Fruit fly (Drosophila melanogaster) whole organism: ENCODE data around the gene CG33252.

Experiments used
- Dll ChIP-seq: fragments of >200 bp; optimal IDR thresholded peaks from 2 replicates; lab custom pipeline; 2017
- EcR ChIP-seq, 2 experiments: fragments of >200 bp; optimal IDR thresholded peaks; 2 replicates each; lab custom pipeline; 2017; ENCODE audit warnings: missing biosample characterization in 2 of 2, missing genetic modification characterization in 2 of 2, missing genetic modification reagents in 2 of 2
- psq ChIP-seq: fragments of >200 bp; optimal IDR thresholded peaks from 2 replicates; lab custom pipeline; 2017
- usp ChIP-seq: fragments of >200 bp; optimal IDR thresholded peaks from 2 replicates; lab custom pipeline; 2017; ENCODE audit warnings: missing biosample characterization, missing genetic modification characterization, mixed read lengths

DNA sequence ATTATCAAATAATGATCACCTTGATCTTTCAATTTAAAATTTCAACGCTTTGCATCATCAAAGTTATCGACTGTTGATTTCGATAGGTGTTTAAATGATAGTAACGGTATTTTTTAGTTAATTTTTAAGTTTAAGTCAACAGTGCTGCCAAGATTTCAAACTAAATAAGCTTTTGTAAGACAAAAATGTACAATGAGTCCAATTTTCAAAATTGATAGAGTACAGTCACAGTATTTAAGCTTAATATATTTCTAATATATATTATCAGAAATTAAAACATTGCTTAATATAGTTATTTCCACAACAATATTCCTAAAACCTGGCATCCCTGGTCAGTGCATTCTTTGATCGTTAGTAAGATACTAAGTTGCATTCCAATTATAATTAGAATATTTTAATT, 16.0 kb downstream of the CG33252 start, which contains the start of gene CG4872:
- no peak for TF ChIP-seq psq (lab: Kevin White, UChicago)
- no peak for TF ChIP-seq EcR (GFP tag; optimal IDR thresholded peaks at IDR 0.05; lab: Kevin White, UChicago)
- no peak for TF ChIP-seq usp (GFP tag; lab: Kevin White, UChicago)
- no peak for TF ChIP-seq Dll (lab: Kevin White, UChicago)
